Fruit fly (Drosophila melanogaster) whole organism, prepupa: ENCODE data around the gene pim.

Experiments used
- Blimp-1 ChIP-seq: fragments of 200-800 bp; sonication (Bioruptor generic); optimal IDR thresholded peaks from 3 replicates; lab custom pipeline; 2017; ENCODE audit warnings: missing biosample characterization, missing genetic modification characterization, mild to moderate bottlenecking, moderate library complexity, missing genetic modification reagents
- CG10669 ChIP-seq: fragments of 200-800 bp; sonication (Bioruptor generic); optimal IDR thresholded peaks from 3 replicates; lab custom pipeline; 2018; ENCODE audit warnings: missing biosample characterization, mild to moderate bottlenecking, missing genetic modification characterization, moderate library complexity
- CG11294 ChIP-seq: fragments of 200-800 bp; sonication (Bioruptor generic); IDR thresholded peaks from 2 replicates; pipeline ENCODE4 v1.3.6; 2022; ENCODE audit warnings: missing biosample characterization, missing genetic modification characterization
- CG11762 ChIP-seq: fragments of 200-800 bp; sonication (Bioruptor generic); optimal IDR thresholded peaks from 3 replicates; lab custom pipeline; 2016; ENCODE audit warnings: missing biosample characterization, missing genetic modification characterization; ENCODE audit not compliant: insufficient read depth
- CG15336 ChIP-seq: fragments of 200-800 bp; sonication (Bioruptor generic); IDR thresholded peaks from 2 replicates; pipeline ENCODE4 v1.3.6; 2022; ENCODE audit warnings: missing biosample characterization, missing genetic modification characterization
- CG1621 ChIP-seq: fragments of 200-800 bp; sonication (Bioruptor generic); optimal IDR thresholded peaks from 3 replicates; lab custom pipeline; 2018; ENCODE audit warnings: missing biosample characterization, mild to moderate bottlenecking, missing genetic modification characterization
- CG16779 ChIP-seq: fragments of 200-800 bp; sonication (Bioruptor generic); optimal IDR thresholded peaks from 3 replicates; lab custom pipeline; 2017; ENCODE audit warnings: missing biosample characterization, mild to moderate bottlenecking, missing genetic modification characterization
- CG3032 ChIP-seq: fragments of 200-800 bp; optimal IDR thresholded peaks from 2 replicates; lab custom pipeline; 2019; ENCODE audit warnings: missing biosample characterization, mild to moderate bottlenecking, missing genetic modification characterization, moderate library complexity
- CG31627 ChIP-seq: fragments of 200-800 bp; sonication (Bioruptor generic); optimal IDR thresholded peaks from 3 replicates; lab custom pipeline; 2016; ENCODE audit warnings: missing biosample characterization, missing genetic modification characterization
- CG32006 ChIP-seq: fragments of 200-800 bp; sonication (Bioruptor generic); optimal IDR thresholded peaks from 3 replicates; lab custom pipeline; 2017; ENCODE audit warnings: missing biosample characterization, mild to moderate bottlenecking, missing genetic modification characterization
- CG34406 ChIP-seq: fragments of 200-800 bp; sonication (Bioruptor generic); optimal IDR thresholded peaks from 3 replicates; lab custom pipeline; 2016; ENCODE audit warnings: missing biosample characterization, missing genetic modification characterization
- CG3919 ChIP-seq: fragments of 200-800 bp; sonication (Bioruptor generic); optimal IDR thresholded peaks from 3 replicates; lab custom pipeline; 2016; ENCODE audit warnings: missing biosample characterization, missing genetic modification characterization
- CG4318 ChIP-seq: fragments of 200-800 bp; sonication (Bioruptor generic); optimal IDR thresholded peaks from 3 replicates; lab custom pipeline; 2017; ENCODE audit warnings: missing biosample characterization, mild to moderate bottlenecking, missing genetic modification characterization
- CG6163 ChIP-seq: fragments of 200-800 bp; sonication (Bioruptor generic); IDR thresholded peaks from 3 replicates; pipeline ENCODE4 v1.3.6; 2022; ENCODE audit warnings: missing biosample characterization, missing genetic modification characterization
- CG6276 ChIP-seq: fragments of 200-800 bp; sonication (Bioruptor generic); optimal IDR thresholded peaks from 2 replicates; lab custom pipeline; 2017; ENCODE audit warnings: missing biosample characterization, mild to moderate bottlenecking, missing genetic modification characterization
- CG6792 ChIP-seq: fragments of 200-800 bp; sonication (Bioruptor generic); optimal IDR thresholded peaks from 3 replicates; lab custom pipeline; 2016; ENCODE audit warnings: missing biosample characterization, missing genetic modification characterization
- CG6808 ChIP-seq: fragments of 200-800 bp; sonication (Bioruptor generic); optimal IDR thresholded peaks from 3 replicates; lab custom pipeline; 2017; ENCODE audit warnings: missing biosample characterization, missing genetic modification characterization, mild to moderate bottlenecking, moderate library complexity, missing genetic modification reagents
- CG7368 ChIP-seq: fragments of 200-800 bp; sonication (Bioruptor generic); optimal IDR thresholded peaks from 3 replicates; lab custom pipeline; 2016; ENCODE audit warnings: missing biosample characterization, missing genetic modification characterization
- CG8119 ChIP-seq: fragments of 200-800 bp; sonication (Bioruptor generic); IDR thresholded peaks from 3 replicates; pipeline ENCODE4 v1.3.6; 2022; ENCODE audit warnings: missing biosample characterization, missing genetic modification characterization
- CG8319 ChIP-seq: fragments of 200-800 bp; sonication (Bioruptor generic); optimal IDR thresholded peaks from 3 replicates; lab custom pipeline; 2016; ENCODE audit warnings: missing biosample characterization, missing genetic modification characterization
- CG8632 ChIP-seq: fragments of 200-800 bp; sonication (Bioruptor generic); optimal IDR thresholded peaks from 3 replicates; lab custom pipeline; 2016; ENCODE audit warnings: missing biosample characterization, missing genetic modification characterization
- Eip75B ChIP-seq: fragments of 200-800 bp; sonication (Bioruptor generic); optimal IDR thresholded peaks from 3 replicates; lab custom pipeline; 2016; ENCODE audit warnings: missing biosample characterization, missing genetic modification characterization
- Eip78C ChIP-seq: fragments of 200-800 bp; sonication (Bioruptor generic); peaks from one replicate; lab custom pipeline; 2016; ENCODE audit warnings: missing biosample characterization, missing genetic modification characterization
- Ets21C ChIP-seq: fragments of 200-800 bp; sonication (Bioruptor generic); optimal IDR thresholded peaks from 3 replicates; lab custom pipeline; 2016; ENCODE audit warnings: missing biosample characterization, missing genetic modification characterization
- Ets96B ChIP-seq: fragments of 200-800 bp; optimal IDR thresholded peaks from 2 replicates; lab custom pipeline; 2019; ENCODE audit warnings: missing biosample characterization, mild to moderate bottlenecking, missing genetic modification characterization, moderate library complexity
- Gug ChIP-seq: fragments of 200-800 bp; sonication (Bioruptor generic); IDR thresholded peaks from 2 replicates; pipeline ENCODE4 v1.3.6; 2022; ENCODE audit warnings: missing biosample characterization, missing genetic modification characterization
- Hr38 ChIP-seq: sonication (Bioruptor generic); optimal IDR thresholded peaks from 2 replicates; lab custom pipeline; 2016; ENCODE audit warnings: missing biosample characterization, missing genetic modification characterization
- Hr39 ChIP-seq: fragments of 200-800 bp; sonication (Bioruptor generic); optimal IDR thresholded peaks from 2 replicates; lab custom pipeline; 2016; ENCODE audit warnings: missing biosample characterization, missing genetic modification characterization
- Lpt ChIP-seq: fragments of 200-800 bp; sonication (Bioruptor generic); optimal IDR thresholded peaks from 3 replicates; lab custom pipeline; 2016; ENCODE audit warnings: missing biosample characterization, missing genetic modification characterization
- Met ChIP-seq: fragments of 200-800 bp; sonication (Bioruptor generic); optimal IDR thresholded peaks from 3 replicates; lab custom pipeline; 2016; ENCODE audit warnings: missing biosample characterization, missing genetic modification characterization
- Smox ChIP-seq: fragments of 200-800 bp; sonication (Bioruptor generic); optimal IDR thresholded peaks from 3 replicates; lab custom pipeline; 2016; ENCODE audit warnings: missing biosample characterization, missing genetic modification characterization
- Sox102F ChIP-seq: fragments of 200-800 bp; sonication (Bioruptor generic); optimal IDR thresholded peaks from 2 replicates; lab custom pipeline; 2016; ENCODE audit warnings: missing biosample characterization, mild to moderate bottlenecking, missing genetic modification characterization
- Sox14 ChIP-seq: fragments of 200-800 bp; sonication (Bioruptor generic); optimal IDR thresholded peaks from 3 replicates; lab custom pipeline; 2016; ENCODE audit warnings: missing biosample characterization, missing genetic modification characterization
- achi ChIP-seq: fragments of 200-800 bp; sonication (Bioruptor generic); optimal IDR thresholded peaks from 3 replicates; lab custom pipeline; 2016; ENCODE audit warnings: missing biosample characterization, missing genetic modification characterization
- acj6 ChIP-seq: fragments of 200-800 bp; sonication (Bioruptor generic); optimal IDR thresholded peaks from 3 replicates; lab custom pipeline; 2016; ENCODE audit warnings: missing biosample characterization, missing genetic modification characterization
- cyc ChIP-seq: fragments of 200-800 bp; sonication (Bioruptor generic); optimal IDR thresholded peaks from 3 replicates; lab custom pipeline; 2016; ENCODE audit warnings: missing biosample characterization, missing genetic modification characterization
- dac ChIP-seq: fragments of 200-800 bp; sonication (Bioruptor generic); optimal IDR thresholded peaks from 2 replicates; lab custom pipeline; 2017; ENCODE audit warnings: missing biosample characterization, mild to moderate bottlenecking, missing genetic modification characterization
- dsx ChIP-seq: fragments of 200-800 bp; optimal IDR thresholded peaks from 3 replicates; lab custom pipeline; 2019; ENCODE audit warnings: missing biosample characterization, mild to moderate bottlenecking, missing genetic modification characterization, moderate library complexity; ENCODE audit not compliant: poor library complexity, severe bottlenecking
- eg ChIP-seq: fragments of 200-800 bp; sonication (Bioruptor generic); IDR thresholded peaks from 3 replicates; pipeline ENCODE4 v1.3.6; 2022; ENCODE audit warnings: missing biosample characterization, missing genetic modification characterization
- fd85E ChIP-seq: fragments of 200-800 bp; sonication (Bioruptor generic); optimal IDR thresholded peaks from 3 replicates; lab custom pipeline; 2016; ENCODE audit warnings: missing biosample characterization, missing genetic modification characterization
- fkh ChIP-seq: fragments of 200-800 bp; sonication (Bioruptor generic); optimal IDR thresholded peaks from 3 replicates; lab custom pipeline; 2017; ENCODE audit warnings: missing biosample characterization, mild to moderate bottlenecking, missing genetic modification characterization, moderate library complexity
- lz ChIP-seq: fragments of 200-800 bp; sonication (Bioruptor generic); optimal IDR thresholded peaks from 3 replicates; lab custom pipeline; 2016; ENCODE audit warnings: missing biosample characterization, missing genetic modification characterization
- net ChIP-seq: fragments of 200-800 bp; sonication (Bioruptor generic); optimal IDR thresholded peaks from 3 replicates; lab custom pipeline; 2016; ENCODE audit warnings: missing biosample characterization, missing genetic modification characterization
- pdm3 ChIP-seq: fragments of 200-800 bp; sonication (Bioruptor generic); optimal IDR thresholded peaks from 3 replicates; lab custom pipeline; 2016; ENCODE audit warnings: missing biosample characterization, missing genetic modification characterization
- salr ChIP-seq, 2 experiments: fragments of 200-800 bp; sonication (Bioruptor generic); optimal IDR thresholded peaks; 3 replicates each; lab custom pipeline; 2016 to 2018; ENCODE audit warnings: missing biosample characterization in 2 of 2, missing genetic modification characterization in 2 of 2, mild to moderate bottlenecking in 1 of 2
- spab ChIP-seq: fragments of 200-800 bp; sonication (Bioruptor generic); optimal IDR thresholded peaks from 2 replicates; lab custom pipeline; 2017; ENCODE audit warnings: missing biosample characterization, mild to moderate bottlenecking, missing genetic modification characterization, missing genetic modification reagents
- ss ChIP-seq, 2 experiments: fragments of 200-800 bp; sonication (Bioruptor generic); optimal IDR thresholded peaks; 2 replicates in 1 of 2; 3 replicates in 1 of 2; lab custom pipeline; 2017 to 2018; ENCODE audit warnings: mild to moderate bottlenecking in 2 of 2, missing biosample characterization in 2 of 2, missing genetic modification characterization in 2 of 2, moderate library complexity in 1 of 2
- svp ChIP-seq: fragments of 200-800 bp; sonication (Bioruptor generic); peaks from one replicate; lab custom pipeline; 2016; ENCODE audit warnings: missing biosample characterization, missing genetic modification characterization
- topi ChIP-seq: fragments of 200-800 bp; sonication (Bioruptor generic); optimal IDR thresholded peaks from 3 replicates; lab custom pipeline; 2016; ENCODE audit warnings: missing biosample characterization, missing genetic modification characterization
- vri ChIP-seq: fragments of 200-800 bp; sonication (Bioruptor generic); optimal IDR thresholded peaks from 3 replicates; lab custom pipeline; 2016; ENCODE audit warnings: missing biosample characterization, mild to moderate bottlenecking, missing genetic modification characterization

The pim gene

dm6 chr2L:10334213-10334612, 28.6 kb upstream of the pim start:
- TF ChIP-seq topi (GFP tag; lab: Kevin White, UChicago) = no peak
- TF ChIP-seq CG6276 (GFP tag; lab: Kevin White, UChicago) = no peak
- no peak for TF ChIP-seq Ets96B (tag; lab: Kevin White, UChicago)
- peak; percentile 60 for TF ChIP-seq svp (GFP tag; lab: Kevin White, UChicago)

dm6 chr2L:10334854-10335277, 27.9 kb upstream of the pim start:
- TF ChIP-seq CG8119 (GFP tag; lab: Robert Waterston, UW) = peak; percentile 58; the same call in 2 of the 3 replicates
- no peak for TF ChIP-seq Smox (GFP tag; lab: Kevin White, UChicago)
- TF ChIP-seq CG3032 = no peak
- no peak for TF ChIP-seq lz (GFP tag; lab: Kevin White, UChicago)
- TF ChIP-seq CG11762 (GFP tag; lab: Kevin White, UChicago) = no peak
- no peak for TF ChIP-seq CG8632 (GFP tag; lab: Kevin White, UChicago)
- no peak for TF ChIP-seq Blimp-1 (GFP tag; lab: Kevin White, UChicago)
- TF ChIP-seq Ets21C (GFP tag; lab: Kevin White, UChicago) = no peak
- TF ChIP-seq Eip78C (GFP tag; lab: Kevin White, UChicago) = peak; percentile 85
- TF ChIP-seq CG6163 (GFP tag; lab: Robert Waterston, UW) = no peak
- peak; percentile 27 for TF ChIP-seq acj6 (GFP tag; lab: Kevin White, UChicago)
- no peak for TF ChIP-seq dac (GFP tag; lab: Kevin White, UChicago)
- no peak for TF ChIP-seq CG8319
- TF ChIP-seq CG4318 (GFP tag; lab: Kevin White, UChicago) = no peak
- TF ChIP-seq spab = no peak
- TF ChIP-seq topi (GFP tag; lab: Kevin White, UChicago) = peak; percentile 17
- no peak for TF ChIP-seq Gug (GFP tag; lab: Robert Waterston, UW)
- TF ChIP-seq CG16779 (tag; lab: Kevin White, UChicago) = no peak
- TF ChIP-seq CG6792 (GFP tag; lab: Kevin White, UChicago) = no peak
- TF ChIP-seq dsx (GFP tag; lab: Kevin White, UChicago) = peak; percentile 18
- no peak for TF ChIP-seq cyc (GFP tag; lab: Kevin White, UChicago)
- no peak for TF ChIP-seq Sox102F (GFP tag; lab: Kevin White, UChicago)
- peak; percentile 34 for TF ChIP-seq CG1621 (tag; lab: Kevin White, UChicago)
- no peak for TF ChIP-seq CG6808
- peak; percentile 2 for TF ChIP-seq Lpt
- TF ChIP-seq Ets96B (tag; lab: Kevin White, UChicago) = peak; percentile 9
- TF ChIP-seq CG32006 (GFP tag; lab: Kevin White, UChicago) = no peak
- TF ChIP-seq CG3919 (GFP tag; lab: Kevin White, UChicago) = no peak
- TF ChIP-seq CG15336 (GFP tag; lab: Robert Waterston, UW) = peak; percentile 66
- TF ChIP-seq Met = peak; percentile 38
- no peak for TF ChIP-seq fd85E (GFP tag; lab: Kevin White, UChicago)
- no peak for TF ChIP-seq CG7368 (GFP tag; lab: Kevin White, UChicago)
- no peak for TF ChIP-seq CG34406 (GFP tag; lab: Kevin White, UChicago)
- TF ChIP-seq ss (GFP tag; optimal IDR thresholded peaks at IDR 0.05; lab: Kevin White, UChicago) = peak in 1 of 2 experiments; percentile 81
- peak; percentile 33 for TF ChIP-seq CG10669 (GFP tag; lab: Kevin White, UChicago)
- peak; percentile 98 for TF ChIP-seq vri (GFP tag; lab: Kevin White, UChicago)
- peak; percentile 98 for TF ChIP-seq fkh (GFP tag; lab: Kevin White, UChicago)
- peak; percentile 66 for TF ChIP-seq Sox14
- TF ChIP-seq net (GFP tag; lab: Kevin White, UChicago) = no peak
- no peak for TF ChIP-seq CG11294 (GFP tag; lab: Robert Waterston, UW)
- TF ChIP-seq svp (GFP tag; lab: Kevin White, UChicago) = peak; percentile 73
- peak; percentile 14 for TF ChIP-seq pdm3
- no peak for TF ChIP-seq CG31627 (GFP tag; lab: Kevin White, UChicago)
- no peak for TF ChIP-seq salr (GFP tag; optimal IDR thresholded peaks at IDR 0.05; lab: Kevin White, UChicago)
- TF ChIP-seq achi = peak; percentile 32
- TF ChIP-seq Hr39 = no peak
- TF ChIP-seq Eip75B (GFP tag; lab: Kevin White, UChicago) = peak; percentile 46
- no peak for TF ChIP-seq CG6276 (GFP tag; lab: Kevin White, UChicago)
- TF ChIP-seq eg (GFP tag; lab: Robert Waterston, UW) = no peak
- no peak for TF ChIP-seq Hr38
